ENCODE assay signal across 1 fruit fly cellular context in genomic region chr3R:21862137-21862850, dm6.
TF ChIP-seq lines count a peak whose summit lies in the region.

No protein-coding gene starts in this region.

TF ChIP-seq in whole organism, embryonic, 481 proteins besides CTCF, POLR2A, EP300 and RAD21 (continued from another document and continues in another):
- TF ChIP-seq scrt (GFP tag; optimal IDR thresholded peaks at IDR 0.05; lab: Kevin White, UChicago) (peak; percentile 25), CG9609 (GFP tag; optimal IDR thresholded peaks at IDR 0.05; lab: Kevin White, UChicago) (no peak), ind (GFP tag; optimal IDR thresholded peaks at IDR 0.05; lab: Kevin White, UChicago) (peak; percentile 39), CG11085 (GFP tag; IDR thresholded peaks at IDR 0.05; lab: Robert Waterston, UW) (no peak), CG15479 (GFP tag; optimal IDR thresholded peaks at IDR 0.05; lab: Kevin White, UChicago) (no peak), CG1529 (GFP tag; optimal IDR thresholded peaks at IDR 0.05; lab: Kevin White, UChicago) (peak; percentile 86), CG6254 (GFP tag; optimal IDR thresholded peaks at IDR 0.05; lab: Kevin White, UChicago) (peak; percentile 63), CG12744 (GFP tag; optimal IDR thresholded peaks at IDR 0.05; lab: Kevin White, UChicago) (no peak), CrebB (tag; optimal IDR thresholded peaks at IDR 0.05; lab: Kevin White, UChicago) (peak; percentile 62), CG7271 (tag; optimal IDR thresholded peaks at IDR 0.05; lab: Kevin White, UChicago) (no peak), Camta (GFP tag; optimal IDR thresholded peaks at IDR 0.05; lab: Kevin White, UChicago) (peak; percentile 59), CG1832 (GFP tag; optimal IDR thresholded peaks at IDR 0.05; lab: Kevin White, UChicago) (no peak), CG7372 (GFP tag; IDR thresholded peaks at IDR 0.05; lab: Robert Waterston, UW) (peak; percentile 52; the same call in 1 of the 2 replicates), CG42726 (GFP tag; IDR thresholded peaks at IDR 0.05; lab: Robert Waterston, UW; ENCODE audit: partially characterized antibody) (no peak), BEAF-32 (GFP tag; optimal IDR thresholded peaks at IDR 0.05; lab: Kevin White, UChicago) (no peak), chinmo (GFP tag; IDR thresholded peaks at IDR 0.05; lab: Robert Waterston, UW; ENCODE audit: partially characterized antibody) (no peak), CG15696 (tag; optimal IDR thresholded peaks at IDR 0.05; lab: Kevin White, UChicago) (no peak), gce (GFP tag; IDR thresholded peaks at IDR 0.05; lab: Robert Waterston, UW) (peak; percentile 81), CG17359 (tag; optimal IDR thresholded peaks at IDR 0.05; lab: Kevin White, UChicago) (peak; percentile 81), CG13287 (GFP tag; IDR thresholded peaks at IDR 0.05; lab: Robert Waterston, UW; ENCODE audit: partially characterized antibody) (no peak), CG6654 (GFP tag; optimal IDR thresholded peaks at IDR 0.05; lab: Kevin White, UChicago) (peak; percentile 8), CG12769 (tag; optimal IDR thresholded peaks at IDR 0.05; lab: Kevin White, UChicago) (peak; percentile 65), cwo (GFP tag; optimal IDR thresholded peaks at IDR 0.05; lab: Kevin White, UChicago) (no peak), Sry-δ (GFP tag; optimal IDR thresholded peaks at IDR 0.05; lab: Kevin White, UChicago) (no peak), esg (GFP tag; conservative IDR thresholded peaks at IDR 0.05; lab: Robert Waterston, UW) (peak; percentile 65), unc-4 (GFP tag; IDR thresholded peaks at IDR 0.05; lab: Robert Waterston, UW; ENCODE audit: partially characterized antibody) (no peak), CHES-1-like (GFP tag; optimal IDR thresholded peaks at IDR 0.05; lab: Kevin White, UChicago) (peak; percentile 13), salm (tag; optimal IDR thresholded peaks at IDR 0.05; lab: Kevin White, UChicago) (peak; percentile 86), Blimp-1 (GFP tag; optimal IDR thresholded peaks at IDR 0.05; lab: Kevin White, UChicago) (peak; percentile 74), CG16863 (GFP tag; optimal IDR thresholded peaks at IDR 0.05; lab: Kevin White, UChicago) (peak; percentile 26), CG30020 (tag; optimal IDR thresholded peaks at IDR 0.05; lab: Kevin White, UChicago) (peak; percentile 69), CG17612 (GFP tag; IDR thresholded peaks at IDR 0.05; lab: Robert Waterston, UW) (no peak), prd (optimal IDR thresholded peaks at IDR 0.05; lab: Kevin White, UChicago) (no peak), prd (GFP tag; IDR thresholded peaks at IDR 0.05; lab: Robert Waterston, UW) (peak; percentile 77), CG43689 (GFP tag; IDR thresholded peaks at IDR 0.05; lab: Robert Waterston, UW) (0 out of 2 replicates have a peak, but pooled peaks have one; percentile 16), mam (GFP tag; optimal IDR thresholded peaks at IDR 0.05; lab: Kevin White, UChicago) (no peak), CG8765 (GFP tag; IDR thresholded peaks at IDR 0.05; lab: Robert Waterston, UW) (no peak), CG34376 (GFP tag; optimal IDR thresholded peaks at IDR 0.05; lab: Kevin White, UChicago) (no peak), jigr1 (GFP tag; IDR thresholded peaks at IDR 0.05; lab: Robert Waterston, UW) (no peak), trem (tag; optimal IDR thresholded peaks at IDR 0.05; lab: Kevin White, UChicago) (peak; percentile 71), Optix (GFP tag; IDR thresholded peaks at IDR 0.05; lab: Robert Waterston, UW) (peak; percentile 56; the same call in 2 of the 3 replicates), CG9727 (GFP tag; optimal IDR thresholded peaks at IDR 0.05; lab: Kevin White, UChicago) (peak; percentile 64), stc (GFP tag; IDR thresholded peaks at IDR 0.05; lab: Robert Waterston, UW) (peak; percentile 82), pum (GFP tag; optimal IDR thresholded peaks at IDR 0.05; lab: Kevin White, UChicago) (peak; percentile 69), Ravus (GFP tag; IDR thresholded peaks at IDR 0.05; lab: Robert Waterston, UW) (no peak), sim (GFP tag; IDR thresholded peaks at IDR 0.05; lab: Robert Waterston, UW) (peak; percentile 59; the same call in 1 of the 2 replicates), CG17829 (tag; optimal IDR thresholded peaks at IDR 0.05; lab: Kevin White, UChicago) (peak; percentile 93), Xbp1 (GFP tag; optimal IDR thresholded peaks at IDR 0.05; lab: Kevin White, UChicago) (peak; percentile 81), bab2 (GFP tag; optimal IDR thresholded peaks at IDR 0.05; lab: Kevin White, UChicago) (peak; percentile 43), CG4404 (GFP tag; IDR thresholded peaks at IDR 0.05; lab: Robert Waterston, UW) (peak; percentile 32; the same call in 1 of the 2 replicates), Atf6 (GFP tag; IDR thresholded peaks at IDR 0.05; lab: Robert Waterston, UW) (peak; percentile 26; the same call in 1 of the 2 replicates), ro (GFP tag; IDR thresholded peaks at IDR 0.05; lab: Robert Waterston, UW) (no peak), jing (GFP tag; optimal IDR thresholded peaks at IDR 0.05; lab: Kevin White, UChicago) (peak; percentile 70), Sox102F (GFP tag; optimal IDR thresholded peaks at IDR 0.05; lab: Kevin White, UChicago) (peak; percentile 94), CG8281 (tag; optimal IDR thresholded peaks at IDR 0.05; lab: Kevin White, UChicago) (no peak), nerfin-1 (tag; optimal IDR thresholded peaks at IDR 0.05; lab: Kevin White, UChicago) (peak; percentile 79), hkb (optimal IDR thresholded peaks at IDR 0.05; lab: Kevin White, UChicago) (no peak), hkb (GFP tag; IDR thresholded peaks at IDR 0.05; lab: Robert Waterston, UW) (peak; percentile 86), shn (GFP tag; optimal IDR thresholded peaks at IDR 0.05; lab: Kevin White, UChicago) (no peak), bcd (GFP tag; optimal IDR thresholded peaks at IDR 0.05; lab: Kevin White, UChicago) (peak; percentile 55), CG10274 (GFP tag; optimal IDR thresholded peaks at IDR 0.05; lab: Kevin White, UChicago) (no peak), NC2α (GFP tag; optimal IDR thresholded peaks at IDR 0.05; lab: Kevin White, UChicago) (no peak), ap (GFP tag; IDR thresholded peaks at IDR 0.05; lab: Robert Waterston, UW) (peak; percentile 69), psq (GFP tag; optimal IDR thresholded peaks at IDR 0.05; lab: Kevin White, UChicago) (no peak), pan (optimal IDR thresholded peaks at IDR 0.05; lab: Kevin White, UChicago) (no peak), pan (GFP tag; optimal IDR thresholded peaks at IDR 0.05 in 1 of 2, IDR thresholded peaks at IDR 0.05 in 1 of 2) (peak in 1 of 2 experiments; percentile 69), Eip74EF (GFP tag; optimal IDR thresholded peaks at IDR 0.05; lab: Kevin White, UChicago) (peak in 1 of 2 experiments; percentile 81), ato (GFP tag; IDR thresholded peaks at IDR 0.05; lab: Robert Waterston, UW; ENCODE audit: partially characterized antibody) (no peak), Ptx1 (GFP tag; IDR thresholded peaks at IDR 0.05; lab: Robert Waterston, UW) (peak; percentile 72), lilli (GFP tag; optimal IDR thresholded peaks at IDR 0.05; lab: Kevin White, UChicago) (peak; percentile 42), CG1603 (tag; optimal IDR thresholded peaks at IDR 0.05; lab: Kevin White, UChicago) (peak; percentile 96), CG4617 (GFP tag; optimal IDR thresholded peaks at IDR 0.05; lab: Kevin White, UChicago; ENCODE audit: borderline replicate concordance) (peak; percentile 4), disco-r (GFP tag; optimal IDR thresholded peaks at IDR 0.05; lab: Kevin White, UChicago) (peak; percentile 47), otp (GFP tag; IDR thresholded peaks at IDR 0.05; lab: Robert Waterston, UW) (peak; percentile 75; the same call in 2 of the 3 replicates), gsb (GFP tag; IDR thresholded peaks at IDR 0.05; lab: Robert Waterston, UW) (no peak), ham (GFP tag; IDR thresholded peaks at IDR 0.05; lab: Robert Waterston, UW) (no peak), CG10979 (tag; optimal IDR thresholded peaks at IDR 0.05; lab: Kevin White, UChicago) (peak; percentile 86), Sox100B (GFP tag; optimal IDR thresholded peaks at IDR 0.05; lab: Kevin White, UChicago) (peak; percentile 73), hbn (GFP tag; IDR thresholded peaks at IDR 0.05; lab: Robert Waterston, UW; ENCODE audit: partially characterized antibody) (no peak), CG12299 (tag; optimal IDR thresholded peaks at IDR 0.05; lab: Kevin White, UChicago) (peak; percentile 85), Taf1 (GFP tag; IDR thresholded peaks at IDR 0.05; lab: Robert Waterston, UW) (no peak), vvl (GFP tag; IDR thresholded peaks at IDR 0.05; lab: Robert Waterston, UW) (peak; percentile 90), nmo (GFP tag; optimal IDR thresholded peaks at IDR 0.05; lab: Kevin White, UChicago) (peak; percentile 82), Asciz (GFP tag; optimal IDR thresholded peaks at IDR 0.05; lab: Kevin White, UChicago) (peak; percentile 84), Bteb2 (GFP tag; optimal IDR thresholded peaks at IDR 0.05; lab: Kevin White, UChicago) (no peak), caup (GFP tag; optimal IDR thresholded peaks at IDR 0.05; lab: Kevin White, UChicago; ENCODE audit: severe bottlenecking) (no peak), CG14860 (GFP tag; IDR thresholded peaks at IDR 0.05; lab: Robert Waterston, UW; ENCODE audit: partially characterized antibody) (no peak), CG4820 (GFP tag; optimal IDR thresholded peaks at IDR 0.05; lab: Kevin White, UChicago) (peak; percentile 75), dmrt11E (tag; optimal IDR thresholded peaks at IDR 0.05; lab: Kevin White, UChicago) (peak; percentile 90), repo (GFP tag; optimal IDR thresholded peaks at IDR 0.05; lab: Kevin White, UChicago) (no peak), peb (GFP tag; IDR thresholded peaks at IDR 0.05; lab: Robert Waterston, UW) (peak; percentile 67), vfl (GFP tag; optimal IDR thresholded peaks at IDR 0.05; lab: Kevin White, UChicago) (peak; percentile 0), Dref (GFP tag; IDR thresholded peaks at IDR 0.05; lab: Robert Waterston, UW) (no peak), cg (GFP tag; optimal IDR thresholded peaks at IDR 0.05; lab: Kevin White, UChicago) (no peak), Atf3 (GFP tag; optimal IDR thresholded peaks at IDR 0.05; lab: Kevin White, UChicago) (peak; percentile 13), Hey (tag; optimal IDR thresholded peaks at IDR 0.05; lab: Kevin White, UChicago) (no peak), Rx (GFP tag; IDR thresholded peaks at IDR 0.05; lab: Robert Waterston, UW) (peak; percentile 65), CoRest (tag; optimal IDR thresholded peaks at IDR 0.05; lab: Kevin White, UChicago) (peak; percentile 88), Hr39 (optimal IDR thresholded peaks at IDR 0.05; lab: Kevin White, UChicago) (no peak), eve (GFP tag; optimal IDR thresholded peaks at IDR 0.05; lab: Kevin White, UChicago) (peak in 1 of 2 experiments; percentile 96), grn (GFP tag; optimal IDR thresholded peaks at IDR 0.05; lab: Kevin White, UChicago) (no peak), al (GFP tag; IDR thresholded peaks at IDR 0.05; lab: Robert Waterston, UW) (no peak), CG3838 (GFP tag; optimal IDR thresholded peaks at IDR 0.05; lab: Kevin White, UChicago) (no peak), ash1 (GFP tag; optimal IDR thresholded peaks at IDR 0.05; lab: Kevin White, UChicago) (no peak), lola (GFP tag; optimal IDR thresholded peaks at IDR 0.05; lab: Kevin White, UChicago) (peak in 1 of 3 experiments; percentile 91), Max (GFP tag; optimal IDR thresholded peaks at IDR 0.05; lab: Kevin White, UChicago) (peak; percentile 39), CG17802 (tag; optimal IDR thresholded peaks at IDR 0.05; lab: Kevin White, UChicago) (peak; percentile 34), schlank (tag; optimal IDR thresholded peaks at IDR 0.05; lab: Kevin White, UChicago) (no peak), sug (tag; optimal IDR thresholded peaks at IDR 0.05; lab: Kevin White, UChicago) (no peak), CG6854 (GFP tag; optimal IDR thresholded peaks at IDR 0.05; lab: Kevin White, UChicago) (no peak), tna (GFP tag; IDR thresholded peaks at IDR 0.05; lab: Robert Waterston, UW; ENCODE audit: partially characterized antibody) (no peak), pho (GFP tag; optimal IDR thresholded peaks at IDR 0.05; lab: Kevin White, UChicago) (no peak), Hr78 (GFP tag; optimal IDR thresholded peaks at IDR 0.05; lab: Kevin White, UChicago) (peak in 1 of 2 experiments; percentile 71), ken (GFP tag; IDR thresholded peaks at IDR 0.05; lab: Robert Waterston, UW) (peak; percentile 86), Bgb (GFP tag; IDR thresholded peaks at IDR 0.05; lab: Robert Waterston, UW; ENCODE audit: partially characterized antibody) (no peak), Hand (GFP tag; optimal IDR thresholded peaks at IDR 0.05; lab: Kevin White, UChicago) (peak; percentile 25), toy (GFP tag; IDR thresholded peaks at IDR 0.05; lab: Robert Waterston, UW) (no peak), Gug (GFP tag; IDR thresholded peaks at IDR 0.05; lab: Robert Waterston, UW) (no peak; the same call in 3 of the 4 replicates), Dll (GFP tag; IDR thresholded peaks at IDR 0.05; lab: Robert Waterston, UW; ENCODE audit: partially characterized antibody) (no peak), CG5245 (GFP tag; optimal IDR thresholded peaks at IDR 0.05; lab: Kevin White, UChicago) (peak; percentile 61), pb (GFP tag; optimal IDR thresholded peaks at IDR 0.05; lab: Kevin White, UChicago) (no peak), pfk (GFP tag; optimal IDR thresholded peaks at IDR 0.05; lab: Kevin White, UChicago) (no peak), CG11456 (GFP tag; IDR thresholded peaks at IDR 0.05; lab: Robert Waterston, UW) (0 out of 3 replicates have a peak, but pooled peaks have one; percentile 57), Fer1 (GFP tag; optimal IDR thresholded peaks at IDR 0.05; lab: Kevin White, UChicago) (peak; percentile 31), Poxn (GFP tag; IDR thresholded peaks at IDR 0.05; lab: Robert Waterston, UW) (no peak), CG13775 (GFP tag; optimal IDR thresholded peaks at IDR 0.05; lab: Kevin White, UChicago) (peak; percentile 52), ci (GFP tag; IDR thresholded peaks at IDR 0.05; lab: Robert Waterston, UW) (peak; percentile 95), Opbp (GFP tag; IDR thresholded peaks at IDR 0.05; lab: Robert Waterston, UW; ENCODE audit: partially characterized antibody) (no peak), mirr (GFP tag; optimal IDR thresholded peaks at IDR 0.05; lab: Kevin White, UChicago) (no peak), Mes4 (GFP tag; optimal IDR thresholded peaks at IDR 0.05; lab: Kevin White, UChicago) (no peak), CG7745 (tag; optimal IDR thresholded peaks at IDR 0.05; lab: Kevin White, UChicago) (no peak), lmd (GFP tag; IDR thresholded peaks at IDR 0.05; lab: Robert Waterston, UW) (peak; percentile 72)
